Worm (Caenorhabditis elegans) whole organism, early embryonic: ENCODE measurements around the gene C06G3.8.

Experiments used
- B0310.2 ChIP-seq: sonication (generic microtip); optimal IDR thresholded peaks from 2 replicates; lab custom pipeline; 2016; ENCODE audit warnings: mild to moderate bottlenecking, missing genetic modification characterization, missing compliant biosample characterization
- aly-1 ChIP-seq: sonication (generic microtip); optimal IDR thresholded peaks from 2 replicates; lab custom pipeline; 2016; ENCODE audit warnings: missing genetic modification characterization, missing compliant biosample characterization
- ama-1 ChIP-seq: fragments of 150-350 bp; optimal IDR thresholded peaks from 2 replicates; lab custom pipeline; 2014
- ceh-36 ChIP-seq: sonication (generic microtip); optimal IDR thresholded peaks from 2 replicates; lab custom pipeline; 2016; ENCODE audit warnings: missing genetic modification characterization, inconsistent platforms, missing compliant biosample characterization
- flt-1 ChIP-seq: fragments of 200-800 bp; sonication (Bioruptor generic); IDR thresholded peaks from 2 replicates; pipeline ENCODE4 v1.3.6; 2022; ENCODE audit warnings: missing genetic modification characterization, missing compliant biosample characterization
- hmbx-1 ChIP-seq: sonication (generic microtip); optimal IDR thresholded peaks from 2 replicates; lab custom pipeline; 2016; ENCODE audit warnings: mild to moderate bottlenecking, missing genetic modification characterization, missing compliant biosample characterization
- hmg-4 ChIP-seq: fragments of 200-800 bp; sonication (Bioruptor generic); optimal IDR thresholded peaks from 2 replicates; lab custom pipeline; 2018; ENCODE audit warnings: mild to moderate bottlenecking, missing genetic modification characterization, missing compliant biosample characterization
- hnd-1 ChIP-seq: sonication (generic microtip); optimal IDR thresholded peaks from 2 replicates; lab custom pipeline; 2016; ENCODE audit warnings: missing genetic modification characterization, missing compliant biosample characterization
- pes-1 ChIP-seq: fragments of 200-800 bp; sonication (Bioruptor generic); IDR thresholded peaks from 2 replicates; pipeline ENCODE4 v1.3.6; 2022; ENCODE audit warnings: missing genetic modification reagents, missing genetic modification characterization, missing compliant biosample characterization
- scrt-1 ChIP-seq: fragments of 200-800 bp; sonication (Bioruptor generic); IDR thresholded peaks from 2 replicates; pipeline ENCODE4 v1.3.6; 2022; ENCODE audit warnings: missing genetic modification characterization, missing compliant biosample characterization
- sea-1 ChIP-seq: fragments of 200-800 bp; sonication (Bioruptor generic); conservative IDR thresholded peaks from 2 replicates; pipeline ENCODE4 v1.3.6; 2022; ENCODE audit warnings: missing genetic modification characterization, missing compliant biosample characterization
- tra-4 ChIP-seq: sonication (generic microtip); optimal IDR thresholded peaks from 2 replicates; lab custom pipeline; 2017; ENCODE audit warnings: missing genetic modification characterization, missing compliant biosample characterization

ce11 chrIV:7046641-7047361, 14.4 kb upstream of the C06G3.8 start:
- TF ChIP-seq sea-1 (GFP tag; lab: Robert Waterston, UW) (no peak), B0310.2 (tag; lab: Kevin White, UChicago) (no peak), ceh-36 (tag; lab: Kevin White, UChicago) (no peak), ama-1 (no peak), flt-1 (GFP tag; lab: Robert Waterston, UW) (no peak), hnd-1 (tag; lab: Kevin White, UChicago) (no peak), tra-4 (tag; lab: Kevin White, UChicago) (no peak), scrt-1 (GFP tag; lab: Robert Waterston, UW) (no peak), hmbx-1 (tag; lab: Kevin White, UChicago) (no peak), hmg-4 (GFP tag; lab: Kevin White, UChicago) (no peak), pes-1 (GFP tag; lab: Robert Waterston, UW) (no peak), aly-1 (tag; lab: Kevin White, UChicago) (no peak)
